Fruit fly (Drosophila melanogaster): ENCODE measurements around the gene fy.

fy gene

DNA sequence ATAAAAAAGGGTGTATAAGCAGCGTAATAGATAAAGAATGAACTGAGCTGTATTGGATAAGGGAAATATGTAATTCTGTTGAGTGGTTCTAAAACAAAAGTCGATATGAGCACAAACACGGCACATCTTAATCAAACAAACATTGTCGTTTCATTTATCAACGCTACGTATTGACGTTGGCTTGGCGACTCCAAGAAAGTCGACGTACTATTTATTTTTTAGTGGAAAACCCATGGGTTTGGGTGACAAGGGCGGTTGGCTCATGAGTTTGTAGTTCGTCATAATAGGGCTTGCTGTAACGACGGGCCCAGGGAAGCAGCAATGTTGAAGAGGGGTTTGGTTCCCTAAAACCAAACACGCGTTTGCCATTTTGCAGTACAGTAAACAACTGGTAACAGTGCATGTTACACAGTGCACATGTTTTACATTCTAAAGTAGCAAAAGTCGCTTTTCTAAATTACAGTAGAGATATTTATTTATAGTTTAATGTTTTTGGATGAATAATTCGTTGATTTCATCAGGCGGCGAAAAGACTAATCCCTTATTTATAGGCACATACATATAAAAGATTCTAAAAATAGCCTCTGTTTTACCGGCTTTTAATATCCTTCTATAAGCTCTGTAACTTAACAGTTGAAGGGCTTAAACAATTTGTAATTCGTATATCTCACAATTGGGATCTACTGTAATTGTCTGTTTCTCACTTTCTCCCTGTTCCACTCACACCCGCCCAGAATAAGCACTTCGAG is 41.7 kb downstream of the fy start (continued):
- TF ChIP-seq CG8281 (tag; optimal IDR thresholded peaks at IDR 0.05), result no peak
- no peak for TF ChIP-seq cas (GFP tag; IDR thresholded peaks at IDR 0.05)
- no peak for TF ChIP-seq CG3847 (GFP tag; IDR thresholded peaks at IDR 0.05)
- no peak for TF ChIP-seq sna (GFP tag; IDR thresholded peaks at IDR 0.05; ENCODE audit: partially characterized antibody)
- peak; percentile 8 for TF ChIP-seq exex (tag; optimal IDR thresholded peaks at IDR 0.05)
- TF ChIP-seq ssp (GFP tag; IDR thresholded peaks at IDR 0.05), result no peak
- TF ChIP-seq CG17568 (GFP tag; optimal IDR thresholded peaks at IDR 0.05), result peak; percentile 3
- TF ChIP-seq CG14667 (GFP tag; IDR thresholded peaks at IDR 0.05), result no peak
- TF ChIP-seq CG6689 (GFP tag; IDR thresholded peaks at IDR 0.05), result no peak
- TF ChIP-seq sr (GFP tag; IDR thresholded peaks at IDR 0.05), result no peak
- TF ChIP-seq odd (GFP tag; optimal IDR thresholded peaks at IDR 0.05), result no peak
- TF ChIP-seq CG13287 (GFP tag; IDR thresholded peaks at IDR 0.05; ENCODE audit: partially characterized antibody), result no peak
- no peak for TF ChIP-seq Aef1 (GFP tag; IDR thresholded peaks at IDR 0.05)
- no peak for TF ChIP-seq Sry-δ (GFP tag; optimal IDR thresholded peaks at IDR 0.05)
- TF ChIP-seq br (optimal IDR thresholded peaks at IDR 0.05), result no peak
- TF ChIP-seq fd64A (GFP tag; optimal IDR thresholded peaks at IDR 0.05), result peak; percentile 62
- TF ChIP-seq CG34422 (GFP tag; IDR thresholded peaks at IDR 0.05), result no peak
- no peak for TF ChIP-seq CG2202 (tag; optimal IDR thresholded peaks at IDR 0.05)
- TF ChIP-seq CG11398 (GFP tag; optimal IDR thresholded peaks at IDR 0.05), result no peak
- TF ChIP-seq CG34224 (GFP tag; IDR thresholded peaks at IDR 0.05; ENCODE audit: partially characterized antibody), result no peak
- no peak for TF ChIP-seq CG4360 (GFP tag; IDR thresholded peaks at IDR 0.05)
- TF ChIP-seq pb (GFP tag; optimal IDR thresholded peaks at IDR 0.05), result no peak
- TF ChIP-seq CG9817 (tag; optimal IDR thresholded peaks at IDR 0.05), result no peak
- TF ChIP-seq CG14710 (tag; optimal IDR thresholded peaks at IDR 0.05), result peak; percentile 7
- no peak for TF ChIP-seq CG8290 (GFP tag; optimal IDR thresholded peaks at IDR 0.05)
- no peak for TF ChIP-seq CG8290 (tag; optimal IDR thresholded peaks at IDR 0.05)
- no peak for TF ChIP-seq CG15479 (GFP tag; optimal IDR thresholded peaks at IDR 0.05)
- no peak for TF ChIP-seq CG9797 (GFP tag; optimal IDR thresholded peaks at IDR 0.05)
- no peak for TF ChIP-seq CG17802 (tag; optimal IDR thresholded peaks at IDR 0.05)
- TF ChIP-seq Fer1 (GFP tag; optimal IDR thresholded peaks at IDR 0.05), result no peak
- TF ChIP-seq YL-1 (GFP tag; optimal IDR thresholded peaks at IDR 0.05), result no peak
- no peak for TF ChIP-seq CG12219 (GFP tag; optimal IDR thresholded peaks at IDR 0.05)
- TF ChIP-seq GATAe (GFP tag; conservative IDR thresholded peaks at IDR 0.05), result no peak
- TF ChIP-seq sob (GFP tag; IDR thresholded peaks at IDR 0.05), result no peak
- TF ChIP-seq Poxn (GFP tag; IDR thresholded peaks at IDR 0.05), result no peak
- TF ChIP-seq hb (GFP tag; IDR thresholded peaks at IDR 0.05; ENCODE audit: partially characterized antibody), result no peak
- TF ChIP-seq CG4282 (GFP tag; optimal IDR thresholded peaks at IDR 0.05), result no peak
- TF ChIP-seq CG7745 (tag; optimal IDR thresholded peaks at IDR 0.05), result no peak
- no peak for TF ChIP-seq CG11696 (GFP tag; IDR thresholded peaks at IDR 0.05)
- TF ChIP-seq row (GFP tag; IDR thresholded peaks at IDR 0.05), result peak; percentile 41; the same call in 2 of the 3 replicates
- peak; percentile 16 for TF ChIP-seq Fer3 (tag; optimal IDR thresholded peaks at IDR 0.05)
- peak; percentile 82 for TF ChIP-seq sens (GFP tag)
- no peak for TF ChIP-seq crp (GFP tag; optimal IDR thresholded peaks at IDR 0.05)
- TF ChIP-seq CG5245 (GFP tag; optimal IDR thresholded peaks at IDR 0.05), result no peak
- TF ChIP-seq CG8478 (optimal IDR thresholded peaks at IDR 0.05), result no peak
- TF ChIP-seq phol (tag; optimal IDR thresholded peaks at IDR 0.05), result peak; percentile 40
- peak in 1 of 2 experiments; percentile 7 for TF ChIP-seq Hr51 (GFP tag; optimal IDR thresholded peaks at IDR 0.05)
- TF ChIP-seq CG8924 (tag; optimal IDR thresholded peaks at IDR 0.05), result peak; percentile 20
- TF ChIP-seq zen2 (GFP tag; IDR thresholded peaks at IDR 0.05; ENCODE audit: partially characterized antibody), result no peak
- TF ChIP-seq CoRest (tag; optimal IDR thresholded peaks at IDR 0.05), result peak; percentile 37
- no peak for TF ChIP-seq fu2 (GFP tag; optimal IDR thresholded peaks at IDR 0.05)
